Worm (Caenorhabditis elegans) whole organism, L2 larva: Measurements from ENCODE around the gene Y44A6D.7.

ENCODE experiments used
- aly-2 ChIP-seq: fragments of 150-350 bp; optimal IDR thresholded peaks from 2 replicates; lab custom pipeline; 2014; ENCODE audit warnings: missing biosample characterization, missing genetic modification characterization
- elt-3 ChIP-seq: sonication (generic microtip); optimal IDR thresholded peaks from 2 replicates; lab custom pipeline; 2017; ENCODE audit warnings: missing biosample characterization, missing genetic modification characterization
- fos-1 ChIP-seq: fragments of 150-350 bp; optimal IDR thresholded peaks from 2 replicates; lab custom pipeline; 2014; ENCODE audit warnings: missing biosample characterization, missing genetic modification characterization
- mbf-1 ChIP-seq: sonication (generic microtip); optimal IDR thresholded peaks from 2 replicates; lab custom pipeline; 2017; ENCODE audit warnings: missing biosample characterization, missing genetic modification characterization
- nhr-12 ChIP-seq: fragments of 150-350 bp; optimal IDR thresholded peaks from 2 replicates; lab custom pipeline; 2014; ENCODE audit warnings: missing biosample characterization, missing genetic modification characterization
- nhr-237 ChIP-seq: fragments of 150-350 bp; optimal IDR thresholded peaks from 2 replicates; lab custom pipeline; 2014; ENCODE audit warnings: missing biosample characterization, missing genetic modification characterization
- nhr-25 ChIP-seq: fragments of 150-350 bp; sonication (generic microtip); optimal IDR thresholded peaks from 3 replicates; lab custom pipeline; 2014; ENCODE audit warnings: missing biosample characterization, missing genetic modification characterization
- snpc-4 ChIP-seq: fragments of 150-350 bp; optimal IDR thresholded peaks from 2 replicates; lab custom pipeline; 2014; ENCODE audit warnings: missing biosample characterization, missing genetic modification characterization

ce11 chrV:20829511-20829910 is 15.0 kb downstream of the Y44A6D.7 start, which contains the start of gene num-1:
- TF ChIP-seq snpc-4 (tag; lab: Kevin White, UChicago), result no peak
- no peak for TF ChIP-seq nhr-25
- no peak for TF ChIP-seq aly-2
- TF ChIP-seq nhr-237 (tag; lab: Kevin White, UChicago), result no peak
- TF ChIP-seq elt-3 (tag; lab: Kevin White, UChicago), result no peak
- TF ChIP-seq mbf-1 (tag; lab: Kevin White, UChicago), result no peak
- TF ChIP-seq nhr-12 (tag; lab: Kevin White, UChicago), result no peak
- no peak for TF ChIP-seq fos-1 (tag; lab: Kevin White, UChicago)
